Fruit fly (Drosophila melanogaster): ENCODE measurements around the gene Ir76b.

Gene Ir76b

DNA sequence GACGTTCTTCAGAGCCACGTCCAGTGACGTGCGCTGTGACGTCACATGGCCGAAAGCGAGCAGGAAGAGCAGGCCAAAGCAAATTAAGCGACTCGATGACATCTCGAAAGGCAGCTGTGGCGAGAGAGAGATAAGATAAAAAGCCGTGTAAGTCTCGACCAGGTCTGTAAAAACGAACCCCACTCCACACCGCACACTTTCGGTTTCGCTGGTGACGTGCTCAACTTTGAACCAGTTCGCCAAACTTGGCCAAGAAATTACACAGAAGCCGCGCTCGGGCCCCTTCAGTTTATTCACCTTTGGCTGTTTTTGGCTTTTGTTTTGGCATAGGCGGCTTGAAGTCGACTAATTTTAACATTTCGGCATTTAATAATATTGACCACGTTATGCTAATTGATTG, 14.8 kb upstream of the Ir76b start:
- TF ChIP-seq dac (GFP tag; optimal IDR thresholded peaks at IDR 0.05) = no peak
- no peak for TF ChIP-seq eg (GFP tag; IDR thresholded peaks at IDR 0.05)
- no peak for TF ChIP-seq CG15336 (GFP tag; IDR thresholded peaks at IDR 0.05)
- TF ChIP-seq pdm3 (GFP tag; optimal IDR thresholded peaks at IDR 0.05) = no peak
- TF ChIP-seq fd85E (GFP tag; optimal IDR thresholded peaks at IDR 0.05) = no peak
- no peak for TF ChIP-seq CG3032 (tag; optimal IDR thresholded peaks at IDR 0.05)
- TF ChIP-seq CG6163 (GFP tag; IDR thresholded peaks at IDR 0.05) = 0 out of 3 replicates have a peak, but pooled peaks have one; percentile 24
- TF ChIP-seq CG4318 (GFP tag; optimal IDR thresholded peaks at IDR 0.05) = no peak
- TF ChIP-seq Blimp-1 (GFP tag; optimal IDR thresholded peaks at IDR 0.05) = peak; percentile 95
- TF ChIP-seq cyc (GFP tag; optimal IDR thresholded peaks at IDR 0.05) = no peak
- TF ChIP-seq Hr39 (GFP tag; optimal IDR thresholded peaks at IDR 0.05) = no peak
- TF ChIP-seq CG34406 (GFP tag; optimal IDR thresholded peaks at IDR 0.05) = no peak
- TF ChIP-seq Gug (GFP tag; IDR thresholded peaks at IDR 0.05) = no peak
- no peak for TF ChIP-seq topi (GFP tag; optimal IDR thresholded peaks at IDR 0.05)
- TF ChIP-seq CG8319 (GFP tag; optimal IDR thresholded peaks at IDR 0.05) = no peak

- TF ChIP-seq CG11902 (GFP tag; optimal IDR thresholded peaks at IDR 0.05) (no peak), fkh (GFP tag; optimal IDR thresholded peaks at IDR 0.05) (peak; percentile 1), CG4318 (GFP tag; optimal IDR thresholded peaks at IDR 0.05) (no peak)
Observed at dm6 chr3L:20123038-20123437, 11.7 kb upstream of the Ir76b start.

DNA sequence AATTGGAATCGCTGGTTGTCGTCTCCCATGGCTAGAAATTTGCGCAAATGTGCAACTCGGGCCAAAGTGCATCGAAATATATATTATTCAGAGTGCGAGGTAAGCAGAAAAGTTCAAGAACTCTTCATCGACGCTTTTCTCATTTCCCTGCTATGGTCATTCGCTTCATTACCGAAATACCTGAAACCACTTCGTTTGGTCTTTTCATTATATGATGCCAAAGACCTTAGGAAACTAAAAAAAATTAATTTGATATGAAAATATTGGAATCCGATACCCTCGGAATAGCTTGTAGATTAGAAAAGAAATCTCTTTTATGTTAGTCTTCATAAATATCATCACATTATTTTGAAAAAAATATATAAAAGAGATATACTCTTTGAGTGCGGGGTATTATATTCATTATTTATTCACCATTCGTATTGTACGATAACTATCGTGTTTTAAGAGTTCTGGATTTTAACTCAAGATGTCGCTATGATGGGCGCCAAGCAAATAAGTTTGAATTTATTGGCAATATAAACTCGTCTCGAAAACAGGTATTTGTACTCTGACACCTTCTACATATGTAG, 1.5 kb upstream of the Ir76b start, which contains the start of gene CG14187:
Gene CG14187 (minus strand): TSS at position 51 of the 572 bp plus-strand sequence.
- TF ChIP-seq Eip78C (GFP tag) (peak; percentile 84), eg (GFP tag; IDR thresholded peaks at IDR 0.05) (peak; percentile 45; the same call in 1 of the 3 replicates), CG10631 (GFP tag; optimal IDR thresholded peaks at IDR 0.05) (no peak)

dm6 chr3L:20105794-20106193, 5.5 kb downstream of the Ir76b start, which contains the start of gene CG14185:
Gene CG14185 (plus strand): TSS chr3L:20106094.
- TF ChIP-seq Eip78C (GFP tag) (no peak), ss (GFP tag; optimal IDR thresholded peaks at IDR 0.05) (no peak), eg (GFP tag; IDR thresholded peaks at IDR 0.05) (no peak), achi (GFP tag; optimal IDR thresholded peaks at IDR 0.05) (no peak), CG8319 (GFP tag; optimal IDR thresholded peaks at IDR 0.05) (no peak)

- TF ChIP-seq Eip75B (GFP tag; optimal IDR thresholded peaks at IDR 0.05) = no peak
- TF ChIP-seq net (GFP tag; optimal IDR thresholded peaks at IDR 0.05) = no peak
- no peak for TF ChIP-seq CG6276 (GFP tag; optimal IDR thresholded peaks at IDR 0.05)
- no peak for TF ChIP-seq CG16779 (tag; optimal IDR thresholded peaks at IDR 0.05)
- TF ChIP-seq CG6808 (GFP tag; optimal IDR thresholded peaks at IDR 0.05) = no peak
- peak; percentile 57 for TF ChIP-seq Eip78C (GFP tag)
- TF ChIP-seq CG3919 (GFP tag; optimal IDR thresholded peaks at IDR 0.05) = no peak
- TF ChIP-seq CG32006 (GFP tag; optimal IDR thresholded peaks at IDR 0.05) = peak; percentile 1
Observed at dm6 chr3L:20104543-20105046, 6.7 kb downstream of the Ir76b start.

- no peak for TF ChIP-seq spab (GFP tag; optimal IDR thresholded peaks at IDR 0.05)
- peak; percentile 52 for TF ChIP-seq svp (GFP tag)
- no peak for TF ChIP-seq CG32006 (GFP tag; optimal IDR thresholded peaks at IDR 0.05)
- no peak for TF ChIP-seq pdm3 (GFP tag; optimal IDR thresholded peaks at IDR 0.05)
Observed at dm6 chr3L:20103777-20104542, 7.4 kb downstream of the Ir76b start, which contains the start of gene CG14186. Gene CG14186 (minus strand): TSS chr3L:20103827.
